Worm (Caenorhabditis elegans) whole organism, mixed stage, embryonic: ENCODE measurements around the gene T05C12.1.

Source experiments
- M03D4.4 ChIP-seq: sonication (generic microtip); optimal IDR thresholded peaks from 2 replicates; lab custom pipeline; 2017; ENCODE audit warnings: mild to moderate bottlenecking, missing genetic modification characterization, missing compliant biosample characterization
- bed-3 ChIP-seq: fragments of 200-800 bp; sonication (Bioruptor generic); optimal IDR thresholded peaks from 3 replicates; lab custom pipeline; 2018; ENCODE audit warnings: mild to moderate bottlenecking, missing genetic modification characterization, moderate library complexity, missing compliant biosample characterization
- blmp-1 ChIP-seq: fragments of 150-350 bp; optimal IDR thresholded peaks from 2 replicates; lab custom pipeline; 2014; ENCODE audit warnings: missing biosample characterization, missing genetic modification characterization
- ceh-39 ChIP-seq: fragments of 150-350 bp; optimal IDR thresholded peaks from 2 replicates; lab custom pipeline; 2014; ENCODE audit warnings: missing biosample characterization, missing genetic modification characterization
- ceh-43 ChIP-seq: fragments of 200-800 bp; sonication (Bioruptor generic); optimal IDR thresholded peaks from 2 replicates; lab custom pipeline; 2018; ENCODE audit warnings: mild to moderate bottlenecking, missing genetic modification characterization, moderate library complexity, missing compliant biosample characterization
- ces-1 ChIP-seq: fragments of 150-350 bp; optimal IDR thresholded peaks from 2 replicates; lab custom pipeline; 2014; ENCODE audit warnings: missing biosample characterization, missing genetic modification reagents, missing genetic modification characterization
- cnd-1 ChIP-seq: fragments of 200-800 bp; sonication (Bioruptor generic); optimal IDR thresholded peaks from 2 replicates; lab custom pipeline; 2018; ENCODE audit warnings: mild to moderate bottlenecking, missing genetic modification characterization, missing compliant biosample characterization
- drap-1 ChIP-seq: fragments of 200-800 bp; sonication (Bioruptor generic); optimal IDR thresholded peaks from 3 replicates; lab custom pipeline; 2018; ENCODE audit warnings: mild to moderate bottlenecking, missing genetic modification characterization, missing compliant biosample characterization
- elt-1 ChIP-seq: sonication (generic microtip); optimal IDR thresholded peaks from 2 replicates; lab custom pipeline; 2017; ENCODE audit warnings: missing genetic modification characterization, mild to moderate bottlenecking, missing compliant biosample characterization, antibody characterized with exemption, moderate library complexity, borderline replicate concordance; ENCODE audit not compliant: insufficient read depth
- elt-3 ChIP-seq: fragments of 150-350 bp; optimal IDR thresholded peaks from 2 replicates; lab custom pipeline; 2014; ENCODE audit warnings: missing biosample characterization, missing genetic modification characterization
- flh-1 ChIP-seq: fragments of 200-800 bp; sonication (Bioruptor generic); optimal IDR thresholded peaks from 2 replicates; lab custom pipeline; 2018; ENCODE audit warnings: mild to moderate bottlenecking, missing genetic modification characterization, moderate library complexity, missing compliant biosample characterization
- ham-2 ChIP-seq: fragments of 200-800 bp; sonication (Bioruptor generic); optimal IDR thresholded peaks from 2 replicates; lab custom pipeline; 2018; ENCODE audit warnings: mild to moderate bottlenecking, missing genetic modification characterization, missing compliant biosample characterization
- hlh-1 ChIP-seq: fragments of 150-350 bp; optimal IDR thresholded peaks from 2 replicates; lab custom pipeline; 2014; ENCODE audit warnings: missing biosample characterization, missing genetic modification reagents, missing genetic modification characterization
- lin-13 ChIP-seq: fragments of 150-350 bp; optimal IDR thresholded peaks from 2 replicates; lab custom pipeline; 2014; ENCODE audit warnings: missing biosample characterization, missing genetic modification characterization
- lin-32 ChIP-seq: fragments of 200-800 bp; sonication (Bioruptor generic); optimal IDR thresholded peaks from 2 replicates; lab custom pipeline; 2018; ENCODE audit warnings: mild to moderate bottlenecking, missing genetic modification characterization, missing compliant biosample characterization
- lsy-2 ChIP-seq: fragments of 150-350 bp; optimal IDR thresholded peaks from 2 replicates; lab custom pipeline; 2014; ENCODE audit warnings: missing biosample characterization, missing genetic modification characterization
- mab-5 ChIP-seq: fragments of 150-350 bp; optimal IDR thresholded peaks from 2 replicates; lab custom pipeline; 2014; ENCODE audit warnings: missing biosample characterization, missing genetic modification characterization
- mep-1 ChIP-seq: fragments of 150-350 bp; optimal IDR thresholded peaks from 2 replicates; lab custom pipeline; 2017; ENCODE audit warnings: missing biosample characterization, missing genetic modification reagents, missing genetic modification characterization, inconsistent platforms
- mls-2 ChIP-seq: sonication (generic microtip); optimal IDR thresholded peaks from 2 replicates; lab custom pipeline; 2016; ENCODE audit warnings: mild to moderate bottlenecking, missing genetic modification characterization, moderate library complexity, missing compliant biosample characterization
- nhr-12 ChIP-seq: fragments of 150-350 bp; optimal IDR thresholded peaks from 2 replicates; lab custom pipeline; 2014; ENCODE audit warnings: missing biosample characterization, missing genetic modification characterization
- nhr-2 ChIP-seq: fragments of 150-350 bp; optimal IDR thresholded peaks from 2 replicates; lab custom pipeline; 2014; ENCODE audit warnings: missing biosample characterization, missing genetic modification characterization
- nhr-237 ChIP-seq: fragments of 150-350 bp; optimal IDR thresholded peaks from 2 replicates; lab custom pipeline; 2014; ENCODE audit warnings: missing biosample characterization, missing genetic modification characterization
- nhr-28 ChIP-seq: fragments of 150-350 bp; optimal IDR thresholded peaks from 2 replicates; lab custom pipeline; 2014; ENCODE audit warnings: missing biosample characterization, missing genetic modification characterization
- nhr-76 ChIP-seq: sonication (generic microtip); optimal IDR thresholded peaks from 2 replicates; lab custom pipeline; 2017; ENCODE audit warnings: missing biosample characterization, missing genetic modification characterization
- pha-4 ChIP-seq: fragments of 150-350 bp; optimal IDR thresholded peaks from 2 replicates; lab custom pipeline; 2018; ENCODE audit warnings: missing biosample characterization, missing genetic modification reagents, missing genetic modification characterization
- sem-2 ChIP-seq: fragments of 200-800 bp; sonication (Bioruptor generic); optimal IDR thresholded peaks from 2 replicates; lab custom pipeline; 2018; ENCODE audit warnings: mild to moderate bottlenecking, missing genetic modification characterization, missing compliant biosample characterization
- snpc-4 ChIP-seq: fragments of 150-350 bp; optimal IDR thresholded peaks from 2 replicates; lab custom pipeline; 2014; ENCODE audit warnings: missing biosample characterization, missing genetic modification characterization
- sptf-1 ChIP-seq: sonication (generic microtip); optimal IDR thresholded peaks from 2 replicates; lab custom pipeline; 2017; ENCODE audit warnings: mild to moderate bottlenecking, missing genetic modification characterization, moderate library complexity, missing compliant biosample characterization
- tbx-8 ChIP-seq: fragments of 200-800 bp; sonication (Bioruptor generic); optimal IDR thresholded peaks from 2 replicates; lab custom pipeline; 2018; ENCODE audit warnings: mild to moderate bottlenecking, missing genetic modification characterization, moderate library complexity, missing compliant biosample characterization
- unc-120 ChIP-seq: sonication (generic microtip); optimal IDR thresholded peaks from 2 replicates; lab custom pipeline; 2017; ENCODE audit warnings: missing genetic modification characterization, missing compliant biosample characterization; ENCODE audit not compliant: poor library complexity, severe bottlenecking
- unc-62 ChIP-seq: fragments of 150-350 bp; optimal IDR thresholded peaks from 2 replicates; lab custom pipeline; 2014; ENCODE audit warnings: missing biosample characterization, missing genetic modification reagents, missing genetic modification characterization
- zip-8 ChIP-seq: fragments of 150-350 bp; optimal IDR thresholded peaks from 2 replicates; lab custom pipeline; 2014; ENCODE audit warnings: missing biosample characterization, missing genetic modification characterization
- ztf-11 ChIP-seq: fragments of 150-350 bp; optimal IDR thresholded peaks from 2 replicates; lab custom pipeline; 2014; ENCODE audit warnings: missing biosample characterization, missing genetic modification characterization

T05C12.1 gene

DNA sequence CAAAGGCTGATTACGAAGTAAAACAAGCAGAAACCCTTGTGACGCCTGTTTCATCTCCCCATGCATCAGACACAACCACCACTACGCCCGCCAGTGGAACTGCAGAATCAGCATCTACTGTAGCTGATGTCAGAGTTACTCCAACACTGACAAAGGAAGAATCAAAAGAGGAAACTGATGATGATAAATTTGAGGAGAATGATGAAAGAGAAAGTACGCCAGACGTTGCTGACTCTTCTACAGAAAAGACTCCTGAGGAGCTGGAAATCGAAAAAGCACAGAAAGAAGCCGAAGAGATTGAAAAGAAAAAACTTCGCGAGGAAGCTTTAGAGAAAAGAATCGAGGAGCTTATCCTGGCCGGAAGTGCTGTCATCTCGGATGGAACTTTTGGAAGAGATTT lies 44.8 kb downstream of the T05C12.1 start:
- TF ChIP-seq tbx-8 (GFP tag; lab: Kevin White, UChicago) (no peak), lin-13 (no peak), unc-62 (GFP tag; lab: Kevin White, UChicago) (no peak), blmp-1 (tag; lab: Kevin White, UChicago) (no peak), zip-8 (tag; lab: Kevin White, UChicago) (no peak), ces-1 (GFP tag; lab: Kevin White, UChicago) (no peak), lsy-2 (tag; lab: Kevin White, UChicago) (no peak)

DNA sequence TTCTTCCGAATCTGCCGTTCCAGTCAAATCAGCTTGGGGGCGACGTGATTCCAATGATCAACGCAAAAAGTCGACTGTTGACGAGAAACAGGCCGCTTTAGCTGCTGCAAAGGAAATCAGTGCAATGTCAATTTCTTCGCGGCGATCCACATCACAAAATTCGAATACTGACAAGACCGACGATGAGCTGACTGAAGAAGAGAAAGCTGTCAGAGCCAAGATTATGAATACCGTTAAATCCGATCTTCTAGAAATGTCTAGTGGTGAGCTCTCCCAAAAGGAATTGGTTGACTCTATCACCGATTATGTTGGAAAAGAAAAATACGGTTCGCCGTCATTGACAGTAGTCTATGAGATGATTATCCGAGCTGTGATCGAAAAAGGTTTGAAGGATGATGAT lies 46.8 kb downstream of the T05C12.1 start:
- TF ChIP-seq blmp-1 (tag; lab: Kevin White, UChicago) = no peak
- no peak for TF ChIP-seq nhr-237 (tag; lab: Kevin White, UChicago)
- TF ChIP-seq lin-32 (GFP tag; lab: Kevin White, UChicago) = no peak
- no peak for TF ChIP-seq unc-62 (GFP tag; lab: Kevin White, UChicago)
- no peak for TF ChIP-seq pha-4
- TF ChIP-seq mls-2 (tag; lab: Kevin White, UChicago) = no peak
- TF ChIP-seq drap-1 = no peak
- no peak for TF ChIP-seq tbx-8 (GFP tag; lab: Kevin White, UChicago)
- no peak for TF ChIP-seq M03D4.4 (tag; lab: Kevin White, UChicago)
- no peak for TF ChIP-seq ztf-11 (tag; lab: Kevin White, UChicago)
- TF ChIP-seq cnd-1 (tag; lab: Kevin White, UChicago) = no peak
- TF ChIP-seq nhr-12 (tag; lab: Kevin White, UChicago) = no peak
- TF ChIP-seq ceh-39 (tag; lab: Kevin White, UChicago) = no peak
- TF ChIP-seq mab-5 = no peak
- no peak for TF ChIP-seq elt-1 (tag; lab: Kevin White, UChicago)
- no peak for TF ChIP-seq lsy-2 (tag; lab: Kevin White, UChicago)
- TF ChIP-seq elt-3 (tag; lab: Kevin White, UChicago) = no peak
- TF ChIP-seq nhr-2 (tag; lab: Kevin White, UChicago) = no peak
- TF ChIP-seq ceh-43 (GFP tag; lab: Kevin White, UChicago) = no peak

DNA sequence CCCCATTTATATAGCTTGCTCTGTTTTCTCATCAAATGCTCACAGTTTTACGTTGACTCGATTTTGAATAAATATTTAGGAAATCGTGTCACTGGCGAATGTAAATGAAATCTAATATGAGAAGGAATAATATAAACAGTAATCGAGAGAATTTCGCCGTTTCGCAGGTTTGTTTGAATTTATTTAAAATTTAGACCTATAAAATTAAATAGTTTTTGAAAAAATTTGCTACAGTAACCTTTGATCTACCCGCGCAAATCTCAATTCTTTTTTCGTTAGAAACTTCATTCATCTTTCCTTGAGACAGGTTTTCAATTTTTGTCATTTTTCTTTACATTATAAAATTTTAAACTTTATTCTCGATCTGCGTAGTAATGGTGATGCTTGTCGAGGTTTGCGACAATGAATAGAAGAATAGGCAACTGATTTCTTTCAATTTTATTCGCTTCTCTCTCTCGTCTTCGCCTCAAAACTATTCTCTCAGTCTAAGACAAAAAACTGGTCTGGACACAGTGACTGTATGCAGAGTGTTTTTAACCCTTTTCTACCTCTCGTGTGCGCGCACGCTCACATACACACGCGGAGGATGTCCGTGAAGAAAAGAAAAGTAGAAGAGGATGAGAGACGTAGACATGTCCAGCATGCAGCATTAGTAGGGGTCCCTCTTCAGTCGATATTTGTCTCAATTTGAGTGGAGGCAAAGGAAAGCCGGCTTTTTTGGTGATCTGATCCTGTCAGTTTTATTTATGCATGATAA lies 49.0 kb downstream of the T05C12.1 start, which contains the start of gene dab-1:
TSS of gene dab-1 (plus strand) at position 78 of the 757 bp plus-strand sequence.
- peak; percentile 38 for TF ChIP-seq mep-1 (tag; lab: Kevin White, UChicago)
- no peak for TF ChIP-seq cnd-1 (tag; lab: Kevin White, UChicago)
- no peak for TF ChIP-seq unc-62 (GFP tag; lab: Kevin White, UChicago)
- peak; percentile 41 for TF ChIP-seq ham-2 (GFP tag; lab: Kevin White, UChicago)
- TF ChIP-seq nhr-237 (tag; lab: Kevin White, UChicago) = peak; percentile 18
- no peak for TF ChIP-seq lin-32 (GFP tag; lab: Kevin White, UChicago)
- no peak for TF ChIP-seq blmp-1 (tag; lab: Kevin White, UChicago)
- TF ChIP-seq bed-3 (GFP tag; lab: Kevin White, UChicago) = no peak
- no peak for TF ChIP-seq ceh-43 (GFP tag; lab: Kevin White, UChicago)
- no peak for TF ChIP-seq elt-3 (tag; lab: Kevin White, UChicago)
- TF ChIP-seq ztf-11 (tag; lab: Kevin White, UChicago) = no peak
- TF ChIP-seq nhr-76 (tag; lab: Kevin White, UChicago) = no peak
- TF ChIP-seq snpc-4 (tag; lab: Kevin White, UChicago) = no peak
- no peak for TF ChIP-seq lin-13
- peak; percentile 42 for TF ChIP-seq nhr-2 (tag; lab: Kevin White, UChicago)
- TF ChIP-seq unc-120 = no peak
- TF ChIP-seq sem-2 = peak; percentile 45
- no peak for TF ChIP-seq elt-1 (tag; lab: Kevin White, UChicago)
- no peak for TF ChIP-seq mls-2 (tag; lab: Kevin White, UChicago)
- TF ChIP-seq nhr-28 = no peak
- TF ChIP-seq sptf-1 = peak; percentile 49
- no peak for TF ChIP-seq mab-5
- TF ChIP-seq ceh-39 (tag; lab: Kevin White, UChicago) = peak; percentile 62
- peak; percentile 8 for TF ChIP-seq drap-1
- TF ChIP-seq nhr-12 (tag; lab: Kevin White, UChicago) = no peak
- no peak for TF ChIP-seq pha-4
- TF ChIP-seq tbx-8 (GFP tag; lab: Kevin White, UChicago) = no peak
- TF ChIP-seq zip-8 (tag; lab: Kevin White, UChicago) = no peak
- TF ChIP-seq flh-1 (GFP tag; lab: Kevin White, UChicago) = no peak
- no peak for TF ChIP-seq hlh-1 (tag; lab: Kevin White, UChicago)
- TF ChIP-seq, all 35 proteins: peak for 8
